Fruit fly (Drosophila melanogaster): ENCODE data around the gene CG32100.

The CG32100 gene

DNA sequence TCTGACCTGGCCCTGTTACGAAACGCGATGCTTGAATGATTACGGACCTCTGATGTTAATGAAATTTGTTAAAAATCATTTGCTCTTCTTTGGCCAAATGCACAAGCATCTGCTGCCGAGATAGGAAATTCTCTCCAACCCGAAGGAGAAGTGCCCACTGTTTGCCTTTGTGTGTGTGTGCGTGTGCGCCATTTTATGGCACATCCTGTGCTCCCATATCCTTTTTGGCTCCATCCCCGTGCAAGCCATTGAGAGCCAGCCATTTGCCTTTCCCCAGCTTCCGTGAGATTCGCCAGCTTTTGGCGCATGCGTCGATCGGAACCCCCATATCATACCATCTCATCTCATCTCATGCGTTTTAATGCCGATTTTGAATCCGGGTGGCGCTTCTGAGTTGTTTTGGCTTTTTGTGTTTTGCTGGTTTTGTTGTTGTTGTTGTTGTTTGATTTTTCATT is 28.8 kb downstream of the CG32100 start, which contains the start of gene CG4328:
TSS of gene CG4328 (minus strand) at position 51 of the 455 bp plus-strand sequence.
- no peak for TF ChIP-seq HLH106 (tag; optimal IDR thresholded peaks at IDR 0.05)
- TF ChIP-seq br (GFP tag; optimal IDR thresholded peaks at IDR 0.05): no peak
- TF ChIP-seq woc (GFP tag; optimal IDR thresholded peaks at IDR 0.05): no peak
- TF ChIP-seq tai (GFP tag; optimal IDR thresholded peaks at IDR 0.05): no peak

DNA sequence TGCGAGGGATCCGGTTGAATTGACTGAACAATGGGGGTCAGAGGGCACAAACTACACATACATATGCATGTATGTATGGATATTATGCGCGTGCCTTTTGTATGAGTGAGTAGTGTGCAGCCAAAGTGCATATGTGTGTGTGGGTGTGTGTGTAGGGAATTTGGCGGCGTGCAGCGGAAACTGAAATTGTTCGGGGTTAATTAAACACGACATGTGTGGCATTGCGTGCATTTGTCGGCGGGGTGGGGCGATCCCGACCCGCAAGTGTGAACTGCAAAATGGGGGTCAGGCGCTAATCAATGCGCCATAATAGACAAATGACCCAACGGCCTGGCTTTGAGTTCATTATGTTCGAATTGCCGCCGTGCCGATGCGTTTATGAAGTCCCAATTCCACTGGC is 30.8 kb downstream of the CG32100 start:
- TF ChIP-seq brk (GFP tag; optimal IDR thresholded peaks at IDR 0.05) (no peak), br (GFP tag; optimal IDR thresholded peaks at IDR 0.05) (no peak)

DNA sequence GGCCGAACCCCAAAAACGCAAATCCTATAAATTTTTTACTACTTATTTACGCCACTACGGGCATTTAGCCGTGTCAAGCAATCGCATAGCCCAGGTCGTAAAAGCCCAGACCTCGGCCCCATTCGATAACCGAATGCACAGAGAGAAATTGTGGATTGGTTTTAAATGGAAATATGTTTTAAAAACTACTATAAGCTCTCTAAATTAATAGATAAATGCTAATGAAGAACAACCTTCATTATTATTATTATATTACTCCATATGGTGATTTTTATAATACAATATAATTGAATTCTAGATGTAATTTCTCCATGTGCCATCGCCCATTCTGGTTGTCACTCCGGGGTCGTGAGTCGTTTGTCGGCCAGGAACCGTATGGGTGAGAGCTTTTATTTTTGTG is 38.6 kb downstream of the CG32100 start:
- TF ChIP-seq OdsH (GFP tag; optimal IDR thresholded peaks at IDR 0.05) (no peak), Hr83 (GFP tag; optimal IDR thresholded peaks at IDR 0.05; ENCODE audit: poor library complexity, severe bottlenecking) (no peak), rgr (GFP tag; optimal IDR thresholded peaks at IDR 0.05) (no peak), CG9705 (GFP tag; optimal IDR thresholded peaks at IDR 0.05) (no peak), Jra (GFP tag; optimal IDR thresholded peaks at IDR 0.05) (no peak), Mio (GFP tag; optimal IDR thresholded peaks at IDR 0.05) (no peak), dl (GFP tag; optimal IDR thresholded peaks at IDR 0.05; ENCODE audit: insufficient read depth in 1 of 2, partially characterized antibody in 2 of 2) (no peak), ey (GFP tag; optimal IDR thresholded peaks at IDR 0.05) (no peak), usp (GFP tag; optimal IDR thresholded peaks at IDR 0.05) (no peak), sage (GFP tag; optimal IDR thresholded peaks at IDR 0.05) (no peak), Myc (optimal IDR thresholded peaks at IDR 0.05) (no peak), Rel (GFP tag; optimal IDR thresholded peaks at IDR 0.05) (no peak), Rel (tag; optimal IDR thresholded peaks at IDR 0.05) (no peak), Hnf4 (GFP tag; optimal IDR thresholded peaks at IDR 0.05) (no peak), Dif (GFP tag; optimal IDR thresholded peaks at IDR 0.05; ENCODE audit: partially characterized antibody) (no peak)

DNA sequence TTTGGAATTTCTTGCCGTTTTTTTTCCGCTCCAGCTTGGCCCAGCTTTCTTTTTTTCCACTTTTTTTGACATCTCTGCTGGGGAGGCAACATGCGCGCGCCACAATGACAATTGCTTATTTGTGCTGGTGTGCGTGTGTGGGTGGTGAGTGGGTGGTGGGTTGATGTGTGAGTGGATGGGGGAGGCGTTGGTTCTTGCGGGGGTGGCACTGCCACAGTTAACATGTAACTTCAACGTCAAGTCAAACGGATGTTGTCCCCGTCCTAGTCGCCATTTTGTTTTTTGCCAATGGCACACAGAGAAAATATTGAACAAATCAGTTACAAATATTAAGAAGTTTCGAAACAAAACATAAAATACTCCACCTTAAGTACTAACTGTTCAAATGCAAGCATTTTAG is 43.2 kb downstream of the CG32100 start, which contains the start of gene CG44355:
TSS of gene CG44355 (plus strand) at position 301 of the 400 bp plus-strand sequence.
- no peak for TF ChIP-seq dmrt93B (GFP tag; optimal IDR thresholded peaks at IDR 0.05)
- TF ChIP-seq dl (GFP tag; optimal IDR thresholded peaks at IDR 0.05; ENCODE audit: insufficient read depth in 1 of 2, partially characterized antibody in 2 of 2): no peak
- no peak for TF ChIP-seq woc (GFP tag; optimal IDR thresholded peaks at IDR 0.05)
- no peak for TF ChIP-seq pan (optimal IDR thresholded peaks at IDR 0.05)
- TF ChIP-seq Myc (optimal IDR thresholded peaks at IDR 0.05): no peak
- no peak for TF ChIP-seq Hnf4 (GFP tag; optimal IDR thresholded peaks at IDR 0.05)
- no peak for TF ChIP-seq GATAd (GFP tag; optimal IDR thresholded peaks at IDR 0.05)
- TF ChIP-seq OdsH (GFP tag; optimal IDR thresholded peaks at IDR 0.05): no peak
- TF ChIP-seq lola (GFP tag; optimal IDR thresholded peaks at IDR 0.05): no peak
- TF ChIP-seq Dif (GFP tag; optimal IDR thresholded peaks at IDR 0.05; ENCODE audit: partially characterized antibody): no peak

DNA sequence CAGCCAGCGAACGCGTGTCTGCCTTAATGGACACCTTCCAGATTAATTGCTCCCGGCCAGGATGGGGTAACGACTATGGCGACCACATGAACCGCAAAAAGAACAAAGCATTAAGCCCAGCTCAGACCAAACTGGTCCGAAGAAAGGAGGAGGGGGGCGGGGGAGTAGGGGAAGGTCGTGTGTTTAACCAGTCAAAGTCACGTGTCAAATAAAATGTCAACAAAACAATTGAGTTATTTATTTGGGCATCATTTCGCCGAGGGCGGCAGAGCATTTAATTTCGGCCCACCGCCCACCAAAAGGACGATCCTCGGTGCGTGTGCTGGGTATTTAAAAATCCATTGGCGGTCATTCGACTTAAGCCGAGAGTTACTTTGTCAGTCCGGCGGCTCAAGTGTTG is 46.0 kb downstream of the CG32100 start:
- TF ChIP-seq Jra (GFP tag; optimal IDR thresholded peaks at IDR 0.05) (no peak), Vsx2 (GFP tag; optimal IDR thresholded peaks at IDR 0.05; ENCODE audit: partially characterized antibody) (no peak), sage (GFP tag; optimal IDR thresholded peaks at IDR 0.05) (no peak), CG32264 (GFP tag; optimal IDR thresholded peaks at IDR 0.05) (no peak), Dif (GFP tag; optimal IDR thresholded peaks at IDR 0.05; ENCODE audit: partially characterized antibody) (no peak), ey (GFP tag; optimal IDR thresholded peaks at IDR 0.05) (no peak), Sp1 (GFP tag; optimal IDR thresholded peaks at IDR 0.05) (no peak)

All from whole organism, wandering third instar larva.